Fruit fly (Drosophila melanogaster): ENCODE data around the gene Tmem43.

Tmem43 gene

dm6 chr3L:7866558-7866957 is 48.4 kb downstream of the Tmem43 start (continued):
- peak; percentile 12 for TF ChIP-seq CoRest (tag; optimal IDR thresholded peaks at IDR 0.05)
- TF ChIP-seq CG10565 (GFP tag; optimal IDR thresholded peaks at IDR 0.05), result no peak
- TF ChIP-seq CG7963 (GFP tag; IDR thresholded peaks at IDR 0.05; ENCODE audit: partially characterized antibody), result no peak
- TF ChIP-seq CG11695 (GFP tag; IDR thresholded peaks at IDR 0.05), result peak; percentile 43; the same call in 1 of the 3 replicates
- peak; percentile 51; the same call in 1 of the 2 replicates for TF ChIP-seq lmd (GFP tag; IDR thresholded peaks at IDR 0.05)
- TF ChIP-seq Myb (GFP tag; optimal IDR thresholded peaks at IDR 0.05), result no peak
- TF ChIP-seq emc (GFP tag; optimal IDR thresholded peaks at IDR 0.05), result no peak
- TF ChIP-seq MTF-1 (GFP tag; optimal IDR thresholded peaks at IDR 0.05; ENCODE audit: borderline replicate concordance), result no peak
- peak; percentile 54 for TF ChIP-seq mam (GFP tag; optimal IDR thresholded peaks at IDR 0.05)
- TF ChIP-seq Hand (GFP tag; optimal IDR thresholded peaks at IDR 0.05), result no peak
- no peak for TF ChIP-seq CG1647 (GFP tag; optimal IDR thresholded peaks at IDR 0.05)
- no peak for TF ChIP-seq klu (GFP tag; IDR thresholded peaks at IDR 0.05)
- TF ChIP-seq CG14441 (GFP tag; IDR thresholded peaks at IDR 0.05), result no peak
- TF ChIP-seq CG13424 (tag; optimal IDR thresholded peaks at IDR 0.05), result no peak
- TF ChIP-seq CG16815 (GFP tag; optimal IDR thresholded peaks at IDR 0.05), result peak; percentile 8
- TF ChIP-seq Meics (GFP tag; optimal IDR thresholded peaks at IDR 0.05), result peak; percentile 72
- peak; percentile 35 for TF ChIP-seq Asciz (GFP tag; optimal IDR thresholded peaks at IDR 0.05)
- TF ChIP-seq CG11456 (GFP tag; IDR thresholded peaks at IDR 0.05), result peak; percentile 50; the same call in 1 of the 3 replicates
- TF ChIP-seq CG6175 (GFP tag; IDR thresholded peaks at IDR 0.05), result no peak
- no peak for TF ChIP-seq CG17802 (tag; optimal IDR thresholded peaks at IDR 0.05)
- peak; percentile 1 for TF ChIP-seq Sox102F (GFP tag; optimal IDR thresholded peaks at IDR 0.05)
- TF ChIP-seq CG9932 (GFP tag; IDR thresholded peaks at IDR 0.05), result peak; percentile 25; the same call in 1 of the 2 replicates
- TF ChIP-seq tio (GFP tag; optimal IDR thresholded peaks at IDR 0.05), result no peak
- no peak for TF ChIP-seq chm (GFP tag; IDR thresholded peaks at IDR 0.05)
- TF ChIP-seq Bteb2 (GFP tag; optimal IDR thresholded peaks at IDR 0.05), result no peak
- no peak for TF ChIP-seq ham (GFP tag; IDR thresholded peaks at IDR 0.05)
- no peak for TF ChIP-seq corto (GFP tag; optimal IDR thresholded peaks at IDR 0.05)
- TF ChIP-seq CG12744 (GFP tag; optimal IDR thresholded peaks at IDR 0.05), result no peak
- no peak for TF ChIP-seq p53 (GFP tag; optimal IDR thresholded peaks at IDR 0.05)
- TF ChIP-seq h (optimal IDR thresholded peaks at IDR 0.05), result no peak
- no peak for TF ChIP-seq CG8944 (GFP tag; optimal IDR thresholded peaks at IDR 0.05)
- no peak for TF ChIP-seq inv (GFP tag; IDR thresholded peaks at IDR 0.05; ENCODE audit: partially characterized antibody)
- TF ChIP-seq Dref (GFP tag; IDR thresholded peaks at IDR 0.05), result no peak
- no peak for TF ChIP-seq H2.0 (GFP tag; IDR thresholded peaks at IDR 0.05)
- no peak for TF ChIP-seq H15 (GFP tag; IDR thresholded peaks at IDR 0.05)
- no peak for TF ChIP-seq Ssrp (tag; optimal IDR thresholded peaks at IDR 0.05)
- no peak for TF ChIP-seq pum (GFP tag; optimal IDR thresholded peaks at IDR 0.05)
- TF ChIP-seq CG8765 (GFP tag; IDR thresholded peaks at IDR 0.05), result no peak
- no peak for TF ChIP-seq CG3407 (GFP tag; optimal IDR thresholded peaks at IDR 0.05)
- TF ChIP-seq Usf (GFP tag; optimal IDR thresholded peaks at IDR 0.05), result no peak
- no peak for TF ChIP-seq Hmx (GFP tag; optimal IDR thresholded peaks at IDR 0.05)
- TF ChIP-seq wor (GFP tag; IDR thresholded peaks at IDR 0.05), result no peak
- peak; percentile 55 for TF ChIP-seq CG32532 (GFP tag; IDR thresholded peaks at IDR 0.05)
- no peak for TF ChIP-seq CG8388 (GFP tag; optimal IDR thresholded peaks at IDR 0.05)
- no peak for TF ChIP-seq bbx (GFP tag; IDR thresholded peaks at IDR 0.05; ENCODE audit: partially characterized antibody)
- no peak for TF ChIP-seq Ets97D (GFP tag; optimal IDR thresholded peaks at IDR 0.05)
- no peak for TF ChIP-seq CG14860 (GFP tag; IDR thresholded peaks at IDR 0.05; ENCODE audit: partially characterized antibody)
- TF ChIP-seq CG4730 (GFP tag; IDR thresholded peaks at IDR 0.05), result peak; percentile 23; the same call in 1 of the 2 replicates
- no peak for TF ChIP-seq CG6791 (GFP tag; IDR thresholded peaks at IDR 0.05; ENCODE audit: partially characterized antibody)
- TF ChIP-seq pho (GFP tag; optimal IDR thresholded peaks at IDR 0.05), result peak; percentile 22
- TF ChIP-seq Bgb (GFP tag; IDR thresholded peaks at IDR 0.05; ENCODE audit: partially characterized antibody), result no peak
- no peak for TF ChIP-seq CG1233 (GFP tag; optimal IDR thresholded peaks at IDR 0.05)
